Fruit fly (Drosophila melanogaster) whole organism, embryonic: ENCODE measurements around the gene Zdhhc8.

Experiments
- ATbp ChIP-seq: fragments of 200-800 bp; sonication (Bioruptor generic); optimal IDR thresholded peaks from 2 replicates; lab custom pipeline; 2017; ENCODE audit warnings: missing biosample characterization, mild to moderate bottlenecking, missing genetic modification characterization, missing genetic modification reagents
- Bgb ChIP-seq: fragments of 200-800 bp; sonication (Bioruptor generic); IDR thresholded peaks from 2 replicates; pipeline ENCODE4 v1.3.6; 2022; ENCODE audit warnings: missing biosample characterization, missing genetic modification characterization; ENCODE audit not compliant: partially characterized antibody
- Blimp-1 ChIP-seq: fragments of 200-800 bp; sonication (Bioruptor generic); optimal IDR thresholded peaks from 3 replicates; lab custom pipeline; 2018; ENCODE audit warnings: missing biosample characterization, missing genetic modification characterization, mild to moderate bottlenecking, moderate library complexity, missing genetic modification reagents
- CG10267 ChIP-seq: fragments of 200-800 bp; sonication (Bioruptor generic); optimal IDR thresholded peaks from 2 replicates; lab custom pipeline; 2018; ENCODE audit warnings: missing biosample characterization, mild to moderate bottlenecking, missing genetic modification characterization, moderate library complexity
- CG11247 ChIP-seq: fragments of 200-800 bp; sonication (Bioruptor generic); IDR thresholded peaks from 2 replicates; pipeline ENCODE4 v1.3.6; 2022; ENCODE audit warnings: missing biosample characterization, missing genetic modification characterization
- CG11696 ChIP-seq: fragments of 200-800 bp; sonication (Bioruptor generic); IDR thresholded peaks from 2 replicates; pipeline ENCODE4 v1.3.6; 2022; ENCODE audit warnings: missing biosample characterization, missing genetic modification characterization
- CG12219 ChIP-seq: fragments of 200-800 bp; sonication (Bioruptor generic); optimal IDR thresholded peaks from 3 replicates; lab custom pipeline; 2018; ENCODE audit warnings: missing biosample characterization, mild to moderate bottlenecking, missing genetic modification characterization
- CG13624 ChIP-seq: fragments of 200-800 bp; sonication (Bioruptor generic); optimal IDR thresholded peaks from 2 replicates; lab custom pipeline; 2016; ENCODE audit warnings: missing biosample characterization, missing genetic modification characterization
- CG13775 ChIP-seq: fragments of 200-800 bp; sonication (Bioruptor generic); optimal IDR thresholded peaks from 3 replicates; lab custom pipeline; 2017; ENCODE audit warnings: missing biosample characterization, mild to moderate bottlenecking, missing genetic modification characterization
- CG15601 ChIP-seq: fragments of 200-800 bp; sonication (Bioruptor generic); optimal IDR thresholded peaks from 3 replicates; lab custom pipeline; 2019; ENCODE audit warnings: missing biosample characterization, mild to moderate bottlenecking, missing genetic modification characterization, moderate library complexity
- CG17361 ChIP-seq: fragments of 200-800 bp; sonication (Bioruptor generic); IDR thresholded peaks from 3 replicates; pipeline ENCODE4 v1.3.6; 2022; ENCODE audit warnings: missing biosample characterization, missing genetic modification characterization
- CG17385 ChIP-seq: fragments of 200-800 bp; sonication (Bioruptor generic); optimal IDR thresholded peaks from 3 replicates; lab custom pipeline; 2018; ENCODE audit warnings: missing biosample characterization, mild to moderate bottlenecking, missing genetic modification characterization
- CG17612 ChIP-seq: fragments of 200-800 bp; sonication (Bioruptor generic); IDR thresholded peaks from 2 replicates; pipeline ENCODE4 v1.3.6; 2022; ENCODE audit warnings: missing biosample characterization, missing genetic modification characterization
- CG2129 ChIP-seq: fragments of 200-800 bp; sonication (Bioruptor generic); IDR thresholded peaks from 2 replicates; pipeline ENCODE4 v1.3.6; 2022; ENCODE audit warnings: missing biosample characterization, missing genetic modification characterization; ENCODE audit not compliant: partially characterized antibody
- CG31365 ChIP-seq: fragments of 200-800 bp; sonication (Bioruptor generic); optimal IDR thresholded peaks from 2 replicates; lab custom pipeline; 2018; ENCODE audit warnings: missing biosample characterization, mild to moderate bottlenecking, missing genetic modification characterization
- CG3407 ChIP-seq: fragments of 200-800 bp; sonication (Bioruptor generic); optimal IDR thresholded peaks from 2 replicates; lab custom pipeline; 2018; ENCODE audit warnings: missing biosample characterization, mild to moderate bottlenecking, missing genetic modification characterization
- CG4328 ChIP-seq: fragments of 200-800 bp; sonication (Bioruptor generic); optimal IDR thresholded peaks from 3 replicates; lab custom pipeline; 2017; ENCODE audit warnings: missing biosample characterization, missing genetic modification reagents, missing genetic modification characterization
- CG4730 ChIP-seq: fragments of 200-800 bp; sonication (Bioruptor generic); IDR thresholded peaks from 2 replicates; pipeline ENCODE4 v1.3.6; 2022; ENCODE audit warnings: missing biosample characterization, missing genetic modification characterization
- CG6654 ChIP-seq: fragments of 200-800 bp; sonication (Bioruptor generic); optimal IDR thresholded peaks from 2 replicates; lab custom pipeline; 2017; ENCODE audit warnings: missing biosample characterization, mild to moderate bottlenecking, missing genetic modification characterization
- CG6813 ChIP-seq: fragments of 200-800 bp; sonication (Bioruptor generic); optimal IDR thresholded peaks from 2 replicates; lab custom pipeline; 2017; ENCODE audit warnings: missing biosample characterization, missing genetic modification characterization, mild to moderate bottlenecking, moderate library complexity, missing genetic modification reagents
- CG9817 ChIP-seq: fragments of 200-800 bp; sonication (Bioruptor generic); optimal IDR thresholded peaks from 2 replicates; lab custom pipeline; 2018; ENCODE audit warnings: missing biosample characterization, mild to moderate bottlenecking, missing genetic modification characterization, moderate library complexity
- Chrac-16 ChIP-seq: fragments of 200-800 bp; sonication (Bioruptor generic); optimal IDR thresholded peaks from 3 replicates; lab custom pipeline; 2016; ENCODE audit warnings: missing biosample characterization, missing genetic modification characterization
- CrebB ChIP-seq: fragments of 200-800 bp; sonication (Bioruptor generic); optimal IDR thresholded peaks from 3 replicates; lab custom pipeline; 2018; ENCODE audit warnings: missing biosample characterization, mild to moderate bottlenecking, missing genetic modification characterization
- ERR ChIP-seq: fragments of 200-800 bp; sonication (Bioruptor generic); optimal IDR thresholded peaks from 2 replicates; lab custom pipeline; 2016; ENCODE audit warnings: missing biosample characterization, missing genetic modification characterization
- Elba2 ChIP-seq: fragments of 200-800 bp; sonication (Bioruptor generic); optimal IDR thresholded peaks from 3 replicates; lab custom pipeline; 2016; ENCODE audit warnings: missing biosample characterization, missing genetic modification characterization
- Fer1 ChIP-seq: fragments of 200-800 bp; sonication (Bioruptor generic); optimal IDR thresholded peaks from 2 replicates; lab custom pipeline; 2017; ENCODE audit warnings: missing biosample characterization, mild to moderate bottlenecking, missing genetic modification characterization
- Fer2 ChIP-seq: fragments of 200-800 bp; sonication (Bioruptor generic); optimal IDR thresholded peaks from 2 replicates; lab custom pipeline; 2018; ENCODE audit warnings: missing biosample characterization, mild to moderate bottlenecking, missing genetic modification characterization, moderate library complexity
- H2.0 ChIP-seq: fragments of 200-800 bp; sonication (Bioruptor generic); IDR thresholded peaks from 2 replicates; pipeline ENCODE4 v1.3.6; 2022; ENCODE audit warnings: missing biosample characterization, missing genetic modification characterization
- HHEX ChIP-seq: fragments of 200-800 bp; sonication (Bioruptor generic); optimal IDR thresholded peaks from 3 replicates; lab custom pipeline; 2017; ENCODE audit warnings: missing biosample characterization, mild to moderate bottlenecking, missing genetic modification characterization, missing genetic modification reagents
- Lhr ChIP-seq: fragments of 200-800 bp; sonication (Bioruptor generic); optimal IDR thresholded peaks from 3 replicates; lab custom pipeline; 2017; ENCODE audit warnings: mild to moderate bottlenecking, missing biosample characterization, missing genetic modification reagents, missing genetic modification characterization
- Lim3 ChIP-seq: fragments of 200-800 bp; sonication (Bioruptor generic); IDR thresholded peaks from 2 replicates; pipeline ENCODE4 v1.3.6; 2022; ENCODE audit warnings: missing biosample characterization, missing genetic modification characterization
- Mad ChIP-seq: fragments of 200-800 bp; sonication (Bioruptor generic); optimal IDR thresholded peaks from 2 replicates; lab custom pipeline; 2016; ENCODE audit warnings: missing biosample characterization, missing genetic modification characterization
- Mes4 ChIP-seq: fragments of 200-800 bp; sonication (Bioruptor generic); optimal IDR thresholded peaks from 2 replicates; lab custom pipeline; 2016; ENCODE audit warnings: missing biosample characterization, missing genetic modification characterization
- NC2β ChIP-seq: fragments of 200-800 bp; sonication (Bioruptor generic); optimal IDR thresholded peaks from 2 replicates; lab custom pipeline; 2016; ENCODE audit warnings: missing biosample characterization, missing genetic modification characterization
- Nf-YC ChIP-seq: fragments of 200-800 bp; optimal IDR thresholded peaks from 3 replicates; lab custom pipeline; 2019; ENCODE audit warnings: missing biosample characterization, mild to moderate bottlenecking, missing genetic modification characterization, moderate library complexity
- Oli ChIP-seq: fragments of 200-800 bp; sonication (Bioruptor generic); optimal IDR thresholded peaks from 2 replicates; lab custom pipeline; 2018; ENCODE audit warnings: missing biosample characterization, mild to moderate bottlenecking, missing genetic modification characterization, moderate library complexity
- Pdp1 ChIP-seq, 2 experiments: fragments of 200-800 bp; sonication (Bioruptor generic); optimal IDR thresholded peaks; 3 replicates each; lab custom pipeline; 2016; ENCODE audit warnings: missing biosample characterization in 2 of 2, missing genetic modification characterization in 2 of 2, mild to moderate bottlenecking in 1 of 2, moderate library complexity in 1 of 2
- ase ChIP-seq: fragments of 200-800 bp; sonication (Bioruptor generic); IDR thresholded peaks from 3 replicates; pipeline ENCODE4 v1.3.6; 2022; ENCODE audit warnings: missing biosample characterization, missing genetic modification characterization
- bsh ChIP-seq, 2 experiments: fragments of 200-800 bp; sonication (Bioruptor generic); optimal IDR thresholded peaks; 2 replicates each; lab custom pipeline; 2017 to 2018; ENCODE audit warnings: mild to moderate bottlenecking in 2 of 2, missing biosample characterization in 2 of 2, missing genetic modification characterization in 2 of 2, moderate library complexity in 1 of 2
- danr ChIP-seq: fragments of 200-800 bp; sonication (Bioruptor generic); IDR thresholded peaks from 2 replicates; pipeline ENCODE4 v1.3.6; 2022; ENCODE audit warnings: missing biosample characterization, missing genetic modification characterization
- dmrt11E ChIP-seq: fragments of 200-800 bp; sonication (Bioruptor generic); optimal IDR thresholded peaks from 3 replicates; lab custom pipeline; 2018; ENCODE audit warnings: missing biosample characterization, mild to moderate bottlenecking, missing genetic modification characterization, moderate library complexity
- grau ChIP-seq: fragments of 200-800 bp; optimal IDR thresholded peaks from 3 replicates; lab custom pipeline; 2019; ENCODE audit warnings: missing biosample characterization, mild to moderate bottlenecking, missing genetic modification characterization, moderate library complexity
- gsb ChIP-seq: fragments of 200-800 bp; sonication (Bioruptor generic); IDR thresholded peaks from 2 replicates; pipeline ENCODE4 v1.3.6; 2022; ENCODE audit warnings: missing biosample characterization, missing genetic modification characterization
- hb ChIP-seq: fragments of 200-800 bp; sonication (Bioruptor generic); IDR thresholded peaks from 3 replicates; pipeline ENCODE4 v1.3.6; 2022; ENCODE audit warnings: missing biosample characterization, missing genetic modification characterization; ENCODE audit not compliant: partially characterized antibody
- kah ChIP-seq: fragments of 200-800 bp; sonication (Bioruptor generic); optimal IDR thresholded peaks from 2 replicates; lab custom pipeline; 2018; ENCODE audit warnings: missing biosample characterization, mild to moderate bottlenecking, missing genetic modification characterization
- lola ChIP-seq, 3 experiments: fragments of >200 bp in 2 of 3; fragments of 200-800 bp in 1 of 3; sonication (Bioruptor generic) in 1 of 3; optimal IDR thresholded peaks; 2 replicates each; lab custom pipeline; 2017 to 2019; ENCODE audit warnings: missing biosample characterization in 3 of 3, missing genetic modification characterization in 3 of 3, mild to moderate bottlenecking in 1 of 3, moderate library complexity in 1 of 3
- phol ChIP-seq: fragments of 200-800 bp; sonication (Bioruptor generic); optimal IDR thresholded peaks from 3 replicates; lab custom pipeline; 2018; ENCODE audit warnings: missing biosample characterization, mild to moderate bottlenecking, missing genetic modification characterization, moderate library complexity
- tx ChIP-seq: fragments of 200-800 bp; sonication (Bioruptor generic); optimal IDR thresholded peaks from 2 replicates; lab custom pipeline; 2016; ENCODE audit warnings: missing biosample characterization, missing genetic modification characterization
- vvl ChIP-seq: fragments of 200-800 bp; sonication (Bioruptor generic); IDR thresholded peaks from 2 replicates; pipeline ENCODE4 v1.3.6; 2022; ENCODE audit warnings: missing biosample characterization, missing genetic modification characterization
- zen ChIP-seq: fragments of 200-800 bp; sonication (Bioruptor generic); optimal IDR thresholded peaks from 3 replicates; lab custom pipeline; 2018; ENCODE audit warnings: missing biosample characterization, mild to moderate bottlenecking, missing genetic modification characterization, moderate library complexity

Gene Zdhhc8

DNA sequence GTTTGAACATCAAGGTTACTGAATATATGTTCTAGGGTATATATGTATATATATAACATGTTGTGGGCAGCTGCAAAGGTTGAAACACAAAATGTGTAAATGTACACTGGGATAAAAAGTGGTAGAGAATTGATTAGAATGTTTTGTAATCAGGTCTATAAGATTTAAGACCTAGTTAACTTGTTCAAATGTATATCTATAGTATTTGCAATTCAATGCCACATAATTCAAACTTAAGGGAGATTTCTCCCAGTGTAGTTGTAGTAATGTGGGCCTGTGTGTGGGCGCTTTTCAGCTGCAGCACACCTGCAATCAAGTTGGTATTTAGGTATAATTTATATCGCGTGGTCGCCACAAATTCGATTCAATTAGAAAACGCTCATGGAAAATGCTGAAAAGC, 6.8 kb downstream of the Zdhhc8 start (continued):
- TF ChIP-seq zen (tag; lab: Kevin White, UChicago) (peak; percentile 44), ase (GFP tag; lab: Robert Waterston, UW) (no peak), CG9817 (tag; lab: Kevin White, UChicago) (peak; percentile 29), CG4328 (GFP tag; lab: Kevin White, UChicago) (no peak), Blimp-1 (GFP tag; lab: Kevin White, UChicago) (peak; percentile 60), Lhr (no peak), CG13624 (GFP tag; lab: Kevin White, UChicago) (no peak), Nf-YC (tag; lab: Kevin White, UChicago) (no peak), CG31365 (tag; lab: Kevin White, UChicago) (no peak), CG6813 (GFP tag; lab: Kevin White, UChicago) (peak; percentile 11), CG13775 (GFP tag; lab: Kevin White, UChicago) (peak; percentile 6), CrebB (no peak), NC2β (GFP tag; lab: Kevin White, UChicago) (peak; percentile 20), Fer1 (GFP tag; lab: Kevin White, UChicago) (peak; percentile 48), dmrt11E (tag; lab: Kevin White, UChicago) (peak; percentile 29), tx (GFP tag; lab: Kevin White, UChicago) (peak; percentile 1), Chrac-16 (GFP tag; lab: Kevin White, UChicago) (peak; percentile 48), CG15601 (tag; lab: Kevin White, UChicago) (no peak), bsh (GFP tag; optimal IDR thresholded peaks at IDR 0.05; lab: Kevin White, UChicago) (peak in 1 of 2 experiments; percentile 74), H2.0 (GFP tag; lab: Robert Waterston, UW) (peak; percentile 45; the same call in 1 of the 2 replicates), CG17361 (GFP tag; lab: Robert Waterston, UW) (peak; percentile 57), CG11696 (peak; percentile 45; the same call in 1 of the 2 replicates), CG17385 (peak; percentile 56), ERR (GFP tag; lab: Kevin White, UChicago) (no peak), CG10267 (tag; lab: Kevin White, UChicago) (peak; percentile 41), kah (GFP tag; lab: Kevin White, UChicago) (peak; percentile 24), CG11247 (GFP tag; lab: Robert Waterston, UW) (peak; percentile 47; the same call in 1 of the 2 replicates), Oli (peak; percentile 65), phol (tag; lab: Kevin White, UChicago) (peak; percentile 66), vvl (GFP tag; lab: Robert Waterston, UW) (peak; percentile 62), danr (no peak), Mes4 (GFP tag; lab: Kevin White, UChicago) (peak; percentile 15), grau (peak; percentile 60), gsb (GFP tag; lab: Robert Waterston, UW) (no peak), Lim3 (GFP tag; lab: Robert Waterston, UW) (no peak), Fer2 (tag; lab: Kevin White, UChicago) (no peak), CG4730 (0 out of 2 replicates have a peak, but pooled peaks have one; percentile 40), CG12219 (GFP tag; lab: Kevin White, UChicago) (peak; percentile 53), lola (GFP tag; optimal IDR thresholded peaks at IDR 0.05; lab: Kevin White, UChicago) (no peak), CG17612 (GFP tag; lab: Robert Waterston, UW) (no peak), Bgb (GFP tag; lab: Robert Waterston, UW) (no peak), CG2129 (GFP tag; lab: Robert Waterston, UW) (no peak), Mad (GFP tag; lab: Kevin White, UChicago) (no peak), Elba2 (GFP tag; lab: Kevin White, UChicago) (no peak), ATbp (GFP tag; lab: Kevin White, UChicago) (peak; percentile 59), CG6654 (GFP tag; lab: Kevin White, UChicago) (no peak), CG3407 (GFP tag; lab: Kevin White, UChicago) (peak; percentile 27), HHEX (GFP tag; lab: Kevin White, UChicago) (peak; percentile 34), Pdp1 (GFP tag; optimal IDR thresholded peaks at IDR 0.05; lab: Kevin White, UChicago) (peak; percentile 41 to 45), hb (GFP tag; lab: Robert Waterston, UW) (no peak)
